Fruit fly (Drosophila melanogaster): ENCODE results near the gene CG7083.

- TF ChIP-seq achi (GFP tag; optimal IDR thresholded peaks at IDR 0.05) = no peak
- TF ChIP-seq svp (GFP tag) = no peak
- no peak for TF ChIP-seq fkh (GFP tag; optimal IDR thresholded peaks at IDR 0.05)
- peak; percentile 22; the same call in 1 of the 3 replicates for TF ChIP-seq CG8119 (GFP tag; IDR thresholded peaks at IDR 0.05)
- TF ChIP-seq OdsH (GFP tag; optimal IDR thresholded peaks at IDR 0.05) = no peak
Measured at dm6 chr3L:8308891-8309352, 31.7 kb upstream of the CG7083 start, which contains the start of gene BI-1.

Data from whole organism, prepupa.